Worm (Caenorhabditis elegans) whole organism, mixed stage, embryonic: ENCODE measurements around the gene sre-12.

Experiments
- ceh-39 ChIP-seq: fragments of 150-350 bp; optimal IDR thresholded peaks from 2 replicates; lab custom pipeline; 2014; ENCODE audit warnings: missing biosample characterization, missing genetic modification characterization
- ceh-83 ChIP-seq: fragments of 200-800 bp; sonication (Bioruptor generic); optimal IDR thresholded peaks from 2 replicates; lab custom pipeline; 2018; ENCODE audit warnings: mild to moderate bottlenecking, missing genetic modification characterization, missing compliant biosample characterization
- cnd-1 ChIP-seq: fragments of 200-800 bp; sonication (Bioruptor generic); optimal IDR thresholded peaks from 2 replicates; lab custom pipeline; 2018; ENCODE audit warnings: mild to moderate bottlenecking, missing genetic modification characterization, missing compliant biosample characterization
- elt-1 ChIP-seq: sonication (generic microtip); optimal IDR thresholded peaks from 2 replicates; lab custom pipeline; 2017; ENCODE audit warnings: missing genetic modification characterization, mild to moderate bottlenecking, missing compliant biosample characterization, antibody characterized with exemption, moderate library complexity, borderline replicate concordance; ENCODE audit not compliant: insufficient read depth
- flh-1 ChIP-seq: fragments of 200-800 bp; sonication (Bioruptor generic); optimal IDR thresholded peaks from 2 replicates; lab custom pipeline; 2018; ENCODE audit warnings: mild to moderate bottlenecking, missing genetic modification characterization, moderate library complexity, missing compliant biosample characterization
- lin-13 ChIP-seq: fragments of 150-350 bp; optimal IDR thresholded peaks from 2 replicates; lab custom pipeline; 2014; ENCODE audit warnings: missing biosample characterization, missing genetic modification characterization
- mab-5 ChIP-seq: fragments of 150-350 bp; optimal IDR thresholded peaks from 2 replicates; lab custom pipeline; 2014; ENCODE audit warnings: missing biosample characterization, missing genetic modification characterization
- nhr-12 ChIP-seq: fragments of 150-350 bp; optimal IDR thresholded peaks from 2 replicates; lab custom pipeline; 2014; ENCODE audit warnings: missing biosample characterization, missing genetic modification characterization
- nhr-28 ChIP-seq: fragments of 150-350 bp; optimal IDR thresholded peaks from 2 replicates; lab custom pipeline; 2014; ENCODE audit warnings: missing biosample characterization, missing genetic modification characterization
- sem-2 ChIP-seq: fragments of 200-800 bp; sonication (Bioruptor generic); optimal IDR thresholded peaks from 2 replicates; lab custom pipeline; 2018; ENCODE audit warnings: mild to moderate bottlenecking, missing genetic modification characterization, missing compliant biosample characterization
- snpc-4 ChIP-seq: fragments of 150-350 bp; optimal IDR thresholded peaks from 2 replicates; lab custom pipeline; 2014; ENCODE audit warnings: missing biosample characterization, missing genetic modification characterization
- sptf-1 ChIP-seq: sonication (generic microtip); optimal IDR thresholded peaks from 2 replicates; lab custom pipeline; 2017; ENCODE audit warnings: mild to moderate bottlenecking, missing genetic modification characterization, moderate library complexity, missing compliant biosample characterization
- zip-8 ChIP-seq: fragments of 150-350 bp; optimal IDR thresholded peaks from 2 replicates; lab custom pipeline; 2014; ENCODE audit warnings: missing biosample characterization, missing genetic modification characterization

ce11 chrV:7009461-7009860 lies 30.5 kb upstream of the sre-12 start, which contains the start of gene C33G8.2:
- TF ChIP-seq nhr-28 (tag; lab: Kevin White, UChicago): no peak
- TF ChIP-seq snpc-4 (tag; lab: Kevin White, UChicago): no peak
- no peak for TF ChIP-seq nhr-12 (tag; lab: Kevin White, UChicago)
- no peak for TF ChIP-seq mab-5
- no peak for TF ChIP-seq lin-13
- no peak for TF ChIP-seq zip-8 (tag; lab: Kevin White, UChicago)
- TF ChIP-seq sem-2 (GFP tag; lab: Kevin White, UChicago): no peak
- TF ChIP-seq elt-1: no peak
- no peak for TF ChIP-seq flh-1 (GFP tag; lab: Kevin White, UChicago)
- no peak for TF ChIP-seq cnd-1 (tag; lab: Kevin White, UChicago)
- no peak for TF ChIP-seq sptf-1 (tag; lab: Kevin White, UChicago)
- TF ChIP-seq ceh-83 (GFP tag; lab: Kevin White, UChicago): no peak
- no peak for TF ChIP-seq ceh-39
